Fruit fly (Drosophila melanogaster): ENCODE data around the gene CG32483.
A peak's percentile ranks its signal among the peaks of the same experiment; 100 is the strongest.

The CG32483 gene

dm6 chr3L:648155-649024 lies 41.5 kb downstream of the CG32483 start, which contains the start of gene Gale:
Gene Gale (plus strand): TSS chr3L:648555.
- TF ChIP-seq Dll (optimal IDR thresholded peaks at IDR 0.05) = no peak
- no peak for TF ChIP-seq EcR (GFP tag; optimal IDR thresholded peaks at IDR 0.05)

- TF ChIP-seq Dll (optimal IDR thresholded peaks at IDR 0.05) = no peak
- TF ChIP-seq pan (optimal IDR thresholded peaks at IDR 0.05) = no peak
- TF ChIP-seq psq (optimal IDR thresholded peaks at IDR 0.05) = no peak
- TF ChIP-seq EcR (GFP tag; optimal IDR thresholded peaks at IDR 0.05) = no peak
These were observed 42.4 kb downstream of the CG32483 start for dm6 chr3L:647529-647928.

- TF ChIP-seq pan (optimal IDR thresholded peaks at IDR 0.05) = no peak
- no peak for TF ChIP-seq psq (optimal IDR thresholded peaks at IDR 0.05)
- TF ChIP-seq CG8478 (optimal IDR thresholded peaks at IDR 0.05) = no peak
- no peak for TF ChIP-seq EcR (GFP tag; optimal IDR thresholded peaks at IDR 0.05)
- TF ChIP-seq usp (GFP tag; optimal IDR thresholded peaks at IDR 0.05) = no peak
- no peak for TF ChIP-seq Dll (optimal IDR thresholded peaks at IDR 0.05)
These were observed 44.4 kb downstream of the CG32483 start for dm6 chr3L:645426-646036.

- TF ChIP-seq psq (optimal IDR thresholded peaks at IDR 0.05) (no peak), EcR (GFP tag; optimal IDR thresholded peaks at IDR 0.05) (no peak), pan (optimal IDR thresholded peaks at IDR 0.05) (no peak), usp (GFP tag; optimal IDR thresholded peaks at IDR 0.05) (no peak), Dll (optimal IDR thresholded peaks at IDR 0.05) (no peak), CG8478 (optimal IDR thresholded peaks at IDR 0.05) (no peak)
These were observed 45.7 kb downstream of the CG32483 start for dm6 chr3L:644111-644718.

- TF ChIP-seq EcR (GFP tag; optimal IDR thresholded peaks at IDR 0.05) = no peak
- TF ChIP-seq Dll (optimal IDR thresholded peaks at IDR 0.05) = no peak
- TF ChIP-seq pan (optimal IDR thresholded peaks at IDR 0.05) = no peak
- no peak for TF ChIP-seq CG8478 (optimal IDR thresholded peaks at IDR 0.05)
- no peak for TF ChIP-seq usp (GFP tag; optimal IDR thresholded peaks at IDR 0.05)
- no peak for TF ChIP-seq psq (optimal IDR thresholded peaks at IDR 0.05)
These were observed 46.8 kb downstream of the CG32483 start for dm6 chr3L:642865-643738.

dm6 chr3L:642146-642864 lies 47.6 kb downstream of the CG32483 start:
- TF ChIP-seq pan (optimal IDR thresholded peaks at IDR 0.05) (no peak), Dll (optimal IDR thresholded peaks at IDR 0.05) (no peak), usp (GFP tag; optimal IDR thresholded peaks at IDR 0.05) (no peak), psq (optimal IDR thresholded peaks at IDR 0.05) (no peak), EcR (GFP tag; optimal IDR thresholded peaks at IDR 0.05) (no peak), CG8478 (optimal IDR thresholded peaks at IDR 0.05) (no peak)

- TF ChIP-seq Dll (optimal IDR thresholded peaks at IDR 0.05) (no peak), usp (GFP tag; optimal IDR thresholded peaks at IDR 0.05) (no peak), CG8478 (optimal IDR thresholded peaks at IDR 0.05) (no peak), EcR (GFP tag; optimal IDR thresholded peaks at IDR 0.05) (no peak), psq (optimal IDR thresholded peaks at IDR 0.05) (no peak), pan (optimal IDR thresholded peaks at IDR 0.05) (no peak)
These were observed 48.4 kb downstream of the CG32483 start for dm6 chr3L:641436-641835.

- TF ChIP-seq Dll (optimal IDR thresholded peaks at IDR 0.05) (no peak), EcR (GFP tag; optimal IDR thresholded peaks at IDR 0.05) (peak in 1 of 2 experiments; percentile 89)
These were observed 49.4 kb downstream of the CG32483 start for dm6 chr3L:640324-640974.

- TF ChIP-seq Dll (optimal IDR thresholded peaks at IDR 0.05) = no peak
- TF ChIP-seq CG8478 (optimal IDR thresholded peaks at IDR 0.05) = no peak
- TF ChIP-seq pan (optimal IDR thresholded peaks at IDR 0.05) = no peak
- TF ChIP-seq EcR (GFP tag; optimal IDR thresholded peaks at IDR 0.05) = no peak
- no peak for TF ChIP-seq usp (GFP tag; optimal IDR thresholded peaks at IDR 0.05)
- no peak for TF ChIP-seq psq (optimal IDR thresholded peaks at IDR 0.05)
These were observed 50.3 kb downstream of the CG32483 start for dm6 chr3L:639460-640103.

- TF ChIP-seq EcR (GFP tag; optimal IDR thresholded peaks at IDR 0.05) = no peak
- TF ChIP-seq usp (GFP tag; optimal IDR thresholded peaks at IDR 0.05) = no peak
- TF ChIP-seq psq (optimal IDR thresholded peaks at IDR 0.05) = no peak
- no peak for TF ChIP-seq Dll (optimal IDR thresholded peaks at IDR 0.05)
- TF ChIP-seq pan (optimal IDR thresholded peaks at IDR 0.05) = no peak
- TF ChIP-seq CG8478 (optimal IDR thresholded peaks at IDR 0.05) = no peak
These were observed 51.0 kb downstream of the CG32483 start for dm6 chr3L:638757-639353.
